Fruit fly (Drosophila melanogaster) whole organism, embryonic: ENCODE measurements around the gene CG4733.

Experiments
- Bdp1 ChIP-seq: fragments of 200-800 bp; sonication (Bioruptor generic); optimal IDR thresholded peaks from 3 replicates; lab custom pipeline; 2016; ENCODE audit warnings: missing biosample characterization, missing genetic modification characterization
- CG1024 ChIP-seq: fragments of 200-800 bp; sonication (Bioruptor generic); IDR thresholded peaks from 2 replicates; pipeline ENCODE4 v1.3.6; 2022; ENCODE audit warnings: missing biosample characterization, missing genetic modification characterization
- CG11504 ChIP-seq: fragments of 200-800 bp; sonication (Bioruptor generic); optimal IDR thresholded peaks from 3 replicates; lab custom pipeline; 2019; ENCODE audit warnings: missing biosample characterization, mild to moderate bottlenecking, missing genetic modification characterization, moderate library complexity
- CG13287 ChIP-seq: fragments of 200-800 bp; sonication (Bioruptor generic); IDR thresholded peaks from 2 replicates; pipeline ENCODE4 v1.3.6; 2022; ENCODE audit warnings: missing biosample characterization, missing genetic modification characterization; ENCODE audit not compliant: partially characterized antibody
- CG13775 ChIP-seq: fragments of 200-800 bp; sonication (Bioruptor generic); optimal IDR thresholded peaks from 3 replicates; lab custom pipeline; 2017; ENCODE audit warnings: missing biosample characterization, mild to moderate bottlenecking, missing genetic modification characterization
- CG14014 ChIP-seq: fragments of 200-800 bp; sonication (Bioruptor generic); IDR thresholded peaks from 2 replicates; pipeline ENCODE4 v1.3.6; 2022; ENCODE audit warnings: missing biosample characterization, missing genetic modification characterization
- CG1529 ChIP-seq: fragments of 200-800 bp; sonication (Bioruptor generic); optimal IDR thresholded peaks from 3 replicates; lab custom pipeline; 2018; ENCODE audit warnings: missing biosample characterization, missing genetic modification characterization
- CG1647 ChIP-seq: fragments of 200-800 bp; sonication (Bioruptor generic); optimal IDR thresholded peaks from 3 replicates; lab custom pipeline; 2016; ENCODE audit warnings: missing biosample characterization, missing genetic modification characterization
- CG17829 ChIP-seq: fragments of 200-800 bp; optimal IDR thresholded peaks from 2 replicates; lab custom pipeline; 2019; ENCODE audit warnings: missing biosample characterization, mild to moderate bottlenecking, missing genetic modification characterization, moderate library complexity
- CG2116 ChIP-seq: fragments of 200-800 bp; sonication (Bioruptor generic); optimal IDR thresholded peaks from 3 replicates; lab custom pipeline; 2018; ENCODE audit warnings: missing biosample characterization, mild to moderate bottlenecking, missing genetic modification characterization
- CG2875 ChIP-seq: fragments of 200-800 bp; sonication (Bioruptor generic); optimal IDR thresholded peaks from 2 replicates; lab custom pipeline; 2017; ENCODE audit warnings: missing biosample characterization, mild to moderate bottlenecking, missing genetic modification characterization, missing genetic modification reagents
- CG30403 ChIP-seq: fragments of 200-800 bp; sonication (Bioruptor generic); optimal IDR thresholded peaks from 3 replicates; lab custom pipeline; 2016; ENCODE audit warnings: missing biosample characterization, missing genetic modification characterization
- CG30431 ChIP-seq: fragments of 200-800 bp; sonication (Bioruptor generic); optimal IDR thresholded peaks from 2 replicates; lab custom pipeline; 2017; ENCODE audit warnings: missing biosample characterization, missing genetic modification characterization
- CG4282 ChIP-seq: fragments of 200-800 bp; sonication (Bioruptor generic); optimal IDR thresholded peaks from 2 replicates; lab custom pipeline; 2016; ENCODE audit warnings: missing biosample characterization, missing genetic modification characterization
- CG4730 ChIP-seq: fragments of 200-800 bp; sonication (Bioruptor generic); IDR thresholded peaks from 2 replicates; pipeline ENCODE4 v1.3.6; 2022; ENCODE audit warnings: missing biosample characterization, missing genetic modification characterization
- CG6654 ChIP-seq: fragments of 200-800 bp; sonication (Bioruptor generic); optimal IDR thresholded peaks from 2 replicates; lab custom pipeline; 2017; ENCODE audit warnings: missing biosample characterization, mild to moderate bottlenecking, missing genetic modification characterization
- CG6854 ChIP-seq: fragments of 200-800 bp; sonication (Bioruptor generic); optimal IDR thresholded peaks from 3 replicates; lab custom pipeline; 2017; ENCODE audit warnings: missing biosample characterization, mild to moderate bottlenecking, missing genetic modification characterization
- CG7786 ChIP-seq: fragments of 200-800 bp; sonication (Bioruptor generic); optimal IDR thresholded peaks from 2 replicates; lab custom pipeline; 2016; ENCODE audit warnings: missing biosample characterization, missing genetic modification characterization
- CG7963 ChIP-seq: fragments of 200-800 bp; sonication (Bioruptor generic); IDR thresholded peaks from 3 replicates; pipeline ENCODE4 v1.3.6; 2022; ENCODE audit warnings: missing biosample characterization, missing genetic modification characterization; ENCODE audit not compliant: partially characterized antibody
- CTCF ChIP-seq: fragments of 200-800 bp; sonication (Bioruptor generic); optimal IDR thresholded peaks from 2 replicates; lab custom pipeline; 2017; ENCODE audit warnings: missing biosample characterization, mild to moderate bottlenecking, missing genetic modification characterization, moderate library complexity
- Dip2 ChIP-seq: fragments of 200-800 bp; sonication (Bioruptor generic); IDR thresholded peaks from 2 replicates; pipeline ENCODE4 v1.3.6; 2022; ENCODE audit warnings: missing biosample characterization, missing genetic modification characterization
- Ets65A ChIP-seq: fragments of 200-800 bp; sonication (Bioruptor generic); peaks from one replicate; lab custom pipeline; 2016; ENCODE audit warnings: missing biosample characterization, missing genetic modification characterization
- Ets97D ChIP-seq: fragments of 200-800 bp; sonication (Bioruptor generic); optimal IDR thresholded peaks from 3 replicates; lab custom pipeline; 2016; ENCODE audit warnings: missing biosample characterization, missing genetic modification characterization
- GATAe ChIP-seq: fragments of 200-800 bp; sonication (Bioruptor generic); conservative IDR thresholded peaks from 2 replicates; pipeline ENCODE4 v1.3.6; 2022; ENCODE audit warnings: missing biosample characterization, missing genetic modification characterization
- HHEX ChIP-seq: fragments of 200-800 bp; sonication (Bioruptor generic); optimal IDR thresholded peaks from 3 replicates; lab custom pipeline; 2017; ENCODE audit warnings: missing biosample characterization, mild to moderate bottlenecking, missing genetic modification characterization, missing genetic modification reagents
- MBD-R2 ChIP-seq: fragments of 200-800 bp; sonication (Bioruptor generic); IDR thresholded peaks from 2 replicates; pipeline ENCODE4 v1.3.6; 2022; ENCODE audit warnings: missing biosample characterization, missing genetic modification characterization
- MTF-1 ChIP-seq: fragments of 200-800 bp; sonication (Bioruptor generic); optimal IDR thresholded peaks from 2 replicates; lab custom pipeline; 2018; ENCODE audit warnings: missing biosample characterization, mild to moderate bottlenecking, missing genetic modification characterization, borderline replicate concordance
- NFAT ChIP-seq: fragments of 200-800 bp; sonication (Bioruptor generic); IDR thresholded peaks from 2 replicates; pipeline ENCODE4 v1.3.6; 2022; ENCODE audit warnings: missing biosample characterization, missing genetic modification characterization
- NK7.1 ChIP-seq: fragments of 200-800 bp; sonication (Bioruptor generic); optimal IDR thresholded peaks from 3 replicates; lab custom pipeline; 2016; ENCODE audit warnings: missing biosample characterization, missing genetic modification characterization
- Oaz ChIP-seq: fragments of 200-800 bp; sonication (Bioruptor generic); IDR thresholded peaks from 2 replicates; pipeline ENCODE4 v1.3.6; 2022; ENCODE audit warnings: missing biosample characterization, missing genetic modification characterization
- Poxn ChIP-seq: fragments of 200-800 bp; sonication (Bioruptor generic); IDR thresholded peaks from 2 replicates; pipeline ENCODE4 v1.3.6; 2022; ENCODE audit warnings: missing biosample characterization, missing genetic modification characterization
- Rx ChIP-seq: fragments of 200-800 bp; sonication (Bioruptor generic); IDR thresholded peaks from 2 replicates; pipeline ENCODE4 v1.3.6; 2022; ENCODE audit warnings: missing biosample characterization, missing genetic modification characterization
- Six4 ChIP-seq: fragments of 200-800 bp; sonication (Bioruptor generic); optimal IDR thresholded peaks from 2 replicates; lab custom pipeline; 2016; ENCODE audit warnings: missing biosample characterization, missing genetic modification characterization
- Spps ChIP-seq: fragments of 200-800 bp; sonication (Bioruptor generic); optimal IDR thresholded peaks from 2 replicates; lab custom pipeline; 2018; ENCODE audit warnings: missing biosample characterization, mild to moderate bottlenecking, missing genetic modification characterization
- Tbp ChIP-seq: fragments of >200 bp; optimal IDR thresholded peaks from 2 replicates; lab custom pipeline; 2018; ENCODE audit warnings: missing biosample characterization, missing genetic modification characterization
- corto ChIP-seq: fragments of 200-800 bp; sonication (Bioruptor generic); optimal IDR thresholded peaks from 2 replicates; lab custom pipeline; 2016; ENCODE audit warnings: missing biosample characterization, mild to moderate bottlenecking, missing genetic modification characterization, moderate library complexity
- dati ChIP-seq: fragments of 200-800 bp; sonication (Bioruptor generic); IDR thresholded peaks from 2 replicates; pipeline ENCODE4 v1.3.6; 2022; ENCODE audit warnings: missing biosample characterization, missing genetic modification characterization
- esg ChIP-seq: fragments of 200-800 bp; sonication (Bioruptor generic); conservative IDR thresholded peaks from 2 replicates; pipeline ENCODE4 v1.3.6; 2022; ENCODE audit warnings: missing biosample characterization, missing genetic modification characterization
- fru ChIP-seq: fragments of >200 bp; optimal IDR thresholded peaks from 2 replicates; lab custom pipeline; 2017
- fu2 ChIP-seq: fragments of 200-800 bp; sonication (Bioruptor generic); optimal IDR thresholded peaks from 2 replicates; lab custom pipeline; 2016; ENCODE audit warnings: missing biosample characterization, missing genetic modification characterization
- gcm2 ChIP-seq: fragments of 200-800 bp; sonication (Bioruptor generic); optimal IDR thresholded peaks from 2 replicates; lab custom pipeline; 2016; ENCODE audit warnings: missing biosample characterization, missing genetic modification characterization
- ham ChIP-seq: fragments of 200-800 bp; sonication (Bioruptor generic); IDR thresholded peaks from 2 replicates; pipeline ENCODE4 v1.3.6; 2022; ENCODE audit warnings: missing biosample characterization, missing genetic modification characterization
- kay ChIP-seq: fragments of 200-800 bp; sonication (Bioruptor generic); optimal IDR thresholded peaks from 2 replicates; lab custom pipeline; 2016; ENCODE audit warnings: missing biosample characterization, missing genetic modification characterization
- kni ChIP-seq: fragments of 200-800 bp; sonication (Bioruptor generic); optimal IDR thresholded peaks from 3 replicates; lab custom pipeline; 2017; ENCODE audit warnings: mild to moderate bottlenecking, missing biosample characterization, missing genetic modification reagents, missing genetic modification characterization
- lilli ChIP-seq: fragments of 200-800 bp; sonication (Bioruptor generic); optimal IDR thresholded peaks from 3 replicates; lab custom pipeline; 2016; ENCODE audit warnings: missing biosample characterization, missing genetic modification characterization
- mirr ChIP-seq: fragments of 200-800 bp; sonication (Bioruptor generic); optimal IDR thresholded peaks from 3 replicates; lab custom pipeline; 2018; ENCODE audit warnings: missing biosample characterization, mild to moderate bottlenecking, missing genetic modification characterization
- mld ChIP-seq: fragments of 200-800 bp; sonication (Bioruptor generic); IDR thresholded peaks from 3 replicates; pipeline ENCODE4 v1.3.6; 2022; ENCODE audit warnings: missing biosample characterization, missing genetic modification characterization; ENCODE audit not compliant: partially characterized antibody
- pb ChIP-seq: fragments of 200-800 bp; sonication (Bioruptor generic); optimal IDR thresholded peaks from 3 replicates; lab custom pipeline; 2016; ENCODE audit warnings: missing biosample characterization, missing genetic modification characterization
- sens ChIP-seq: fragments of 200-800 bp; sonication (Bioruptor generic); peaks from one replicate; lab custom pipeline; 2016; ENCODE audit warnings: missing biosample characterization, missing genetic modification characterization
- sqz ChIP-seq: fragments of 200-800 bp; sonication (Bioruptor generic); optimal IDR thresholded peaks from 3 replicates; lab custom pipeline; 2018; ENCODE audit warnings: missing biosample characterization, mild to moderate bottlenecking, missing genetic modification characterization
- tio ChIP-seq: fragments of 200-800 bp; sonication (Bioruptor generic); optimal IDR thresholded peaks from 2 replicates; lab custom pipeline; 2017; ENCODE audit warnings: missing biosample characterization, missing genetic modification characterization, inconsistent platforms
- ttk ChIP-seq: fragments of 200-800 bp; sonication (Bioruptor generic); IDR thresholded peaks from 2 replicates; pipeline ENCODE4 v2.1.2; 2022; ENCODE audit warnings: missing biosample characterization, missing genetic modification characterization
- z ChIP-seq: fragments of 200-800 bp; sonication (Bioruptor generic); IDR thresholded peaks from 3 replicates; pipeline ENCODE4 v1.3.6; 2022; ENCODE audit warnings: missing biosample characterization, missing genetic modification characterization

CG4733 gene

DNA sequence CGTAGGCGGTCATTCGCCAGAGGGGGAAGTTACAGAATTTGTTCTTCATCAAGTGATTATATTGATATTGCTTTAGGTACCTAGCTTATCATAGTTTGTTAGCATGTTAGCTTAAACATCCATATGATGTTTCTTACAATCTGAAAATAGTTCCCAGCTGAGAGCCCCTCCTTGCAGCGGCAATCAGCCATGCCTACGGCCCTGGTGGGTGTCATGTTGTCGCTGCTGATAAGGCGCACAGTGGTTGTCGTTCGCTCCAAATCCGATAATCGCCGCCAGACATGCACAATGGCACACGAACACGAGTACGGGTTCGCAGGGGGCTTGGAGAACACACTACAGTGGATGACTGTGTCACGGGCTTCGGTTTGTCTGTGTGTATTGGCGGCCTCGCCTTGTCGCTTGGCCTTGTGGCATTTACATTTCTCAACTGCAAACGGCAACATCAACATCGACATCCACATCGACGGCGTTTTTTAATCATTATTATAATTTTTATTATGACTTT, 15.5 kb downstream of the CG4733 start (continued):
- TF ChIP-seq CG6854 (GFP tag; lab: Kevin White, UChicago) (peak; percentile 51), CG11504 (tag; lab: Kevin White, UChicago) (peak; percentile 76), mld (GFP tag; lab: Robert Waterston, UW) (no peak), CG7786 (GFP tag; lab: Kevin White, UChicago) (peak; percentile 85), CG30403 (GFP tag; lab: Kevin White, UChicago) (peak; percentile 77), ham (GFP tag; lab: Robert Waterston, UW) (peak; percentile 53; the same call in 1 of the 2 replicates), gcm2 (GFP tag; lab: Kevin White, UChicago) (peak; percentile 64), Six4 (GFP tag; lab: Kevin White, UChicago) (peak; percentile 26), sens (GFP tag; lab: Kevin White, UChicago) (peak; percentile 96), tio (peak; percentile 61), Tbp (GFP tag; lab: Kevin White, UChicago) (no peak), ttk (GFP tag; lab: Robert Waterston, UW) (peak; percentile 27), NK7.1 (GFP tag; lab: Kevin White, UChicago) (peak; percentile 63), corto (GFP tag; lab: Kevin White, UChicago) (peak; percentile 54), CG2875 (peak; percentile 50), CG1647 (peak; percentile 75), CG17829 (tag; lab: Kevin White, UChicago) (peak; percentile 74), mirr (GFP tag; lab: Kevin White, UChicago) (peak; percentile 68), fru (lab: Kevin White, UChicago) (no peak), Ets97D (GFP tag; lab: Kevin White, UChicago) (no peak), MBD-R2 (GFP tag; lab: Robert Waterston, UW) (peak; percentile 60; the same call in 1 of the 2 replicates), GATAe (GFP tag; lab: Robert Waterston, UW) (peak; percentile 82), CG13775 (GFP tag; lab: Kevin White, UChicago) (peak; percentile 74), NFAT (peak; percentile 74), Oaz (GFP tag; lab: Robert Waterston, UW) (peak; percentile 59; the same call in 1 of the 2 replicates), kay (GFP tag; lab: Kevin White, UChicago) (peak; percentile 40), CG14014 (GFP tag; lab: Robert Waterston, UW) (peak; percentile 85), CG7963 (no peak), dati (0 out of 2 replicates have a peak, but pooled peaks have one; percentile 10), z (GFP tag; lab: Robert Waterston, UW) (no peak), Bdp1 (GFP tag; lab: Kevin White, UChicago) (peak; percentile 61), kni (no peak), CG1024 (peak; percentile 43; the same call in 1 of the 2 replicates), CG13287 (GFP tag; lab: Robert Waterston, UW) (no peak), CG1529 (peak; percentile 50), Ets65A (GFP tag; lab: Kevin White, UChicago) (peak; percentile 97), CG4730 (GFP tag; lab: Robert Waterston, UW) (peak; percentile 80), CG30431 (GFP tag; lab: Kevin White, UChicago) (peak; percentile 54), CTCF (GFP tag; lab: Kevin White, UChicago) (peak; percentile 25), HHEX (GFP tag; lab: Kevin White, UChicago) (peak; percentile 80), esg (GFP tag; lab: Robert Waterston, UW) (peak; percentile 77), pb (peak; percentile 63), CG6654 (no peak), MTF-1 (GFP tag; lab: Kevin White, UChicago) (peak; percentile 38), Spps (tag; lab: Kevin White, UChicago) (peak; percentile 13), CG2116 (GFP tag; lab: Kevin White, UChicago) (peak; percentile 36), Rx (GFP tag; lab: Robert Waterston, UW) (peak; percentile 80), lilli (GFP tag; lab: Kevin White, UChicago) (peak; percentile 91), fu2 (GFP tag; lab: Kevin White, UChicago) (peak; percentile 83), CG4282 (peak; percentile 69), Dip2 (GFP tag; lab: Robert Waterston, UW) (no peak), Poxn (no peak), sqz (peak; percentile 14)
